Worm (Caenorhabditis elegans): ENCODE measurements around the gene B0001.3.
"Not testable (repeated sequence)": the region's sequence is repeated elsewhere in the genome, so short reads cannot be mapped to it uniquely, and the experiment has no call there.

B0001.3 gene

DNA sequence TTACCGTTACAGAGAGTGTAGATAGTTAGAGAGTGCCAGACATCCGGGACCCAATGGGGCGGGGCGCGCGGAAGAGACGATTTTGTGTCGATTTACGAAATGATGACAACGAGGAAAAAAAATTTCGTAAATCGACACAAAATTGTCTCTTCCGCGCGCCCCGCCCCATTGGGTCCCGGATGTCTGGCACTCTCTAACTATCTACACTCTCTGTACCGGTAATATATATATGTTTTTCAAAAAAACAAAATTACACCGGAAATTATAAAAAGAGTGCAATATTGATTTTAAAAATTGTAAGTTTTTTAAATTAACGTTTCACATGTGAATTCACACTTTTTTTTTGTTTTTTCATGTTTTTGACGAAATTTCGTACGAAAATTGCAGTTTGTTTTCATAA, 7.4 kb downstream of the B0001.3 start, which contains the start of gene B0001.4:
B0001.4 (minus strand) TSS at position 101 of the 400 bp plus-strand sequence.
- not testable (repeated sequence) for TF ChIP-seq ztf-16 (tag; optimal IDR thresholded peaks at IDR 0.05); pros-1 (tag; optimal IDR thresholded peaks at IDR 0.05); unc-55 (GFP tag; optimal IDR thresholded peaks at IDR 0.05)

ce11 chrIV:12134991-12135390, 10.5 kb downstream of the B0001.3 start:
- TF ChIP-seq ceh-6 (GFP tag; optimal IDR thresholded peaks at IDR 0.05) (no peak), syd-9 (tag; optimal IDR thresholded peaks at IDR 0.05) (no peak), hlh-13 (GFP tag; optimal IDR thresholded peaks at IDR 0.05) (no peak), pqm-1 (tag; optimal IDR thresholded peaks at IDR 0.05) (no peak), ceh-18 (tag; optimal IDR thresholded peaks at IDR 0.05) (no peak), dmd-4 (tag; optimal IDR thresholded peaks at IDR 0.05; ENCODE audit: borderline replicate concordance) (no peak), nhr-11 (tag; optimal IDR thresholded peaks at IDR 0.05) (no peak), fax-1 (tag; optimal IDR thresholded peaks at IDR 0.05) (no peak), pros-1 (tag; optimal IDR thresholded peaks at IDR 0.05) (no peak), lim-6 (tag; optimal IDR thresholded peaks at IDR 0.05) (no peak), hlh-30 (tag; optimal IDR thresholded peaks at IDR 0.05; ENCODE audit: insufficient read depth) (no peak), pag-3 (tag; optimal IDR thresholded peaks at IDR 0.05; ENCODE audit: borderline replicate concordance) (no peak), fkh-6 (tag; optimal IDR thresholded peaks at IDR 0.05) (no peak), pha-2 (tag; optimal IDR thresholded peaks at IDR 0.05) (no peak), madf-2 (tag; optimal IDR thresholded peaks at IDR 0.05) (no peak), sox-4 (tag; optimal IDR thresholded peaks at IDR 0.05) (no peak), nhr-232 (tag; optimal IDR thresholded peaks at IDR 0.05) (no peak), tbx-2 (tag; optimal IDR thresholded peaks at IDR 0.05) (no peak)

DNA sequence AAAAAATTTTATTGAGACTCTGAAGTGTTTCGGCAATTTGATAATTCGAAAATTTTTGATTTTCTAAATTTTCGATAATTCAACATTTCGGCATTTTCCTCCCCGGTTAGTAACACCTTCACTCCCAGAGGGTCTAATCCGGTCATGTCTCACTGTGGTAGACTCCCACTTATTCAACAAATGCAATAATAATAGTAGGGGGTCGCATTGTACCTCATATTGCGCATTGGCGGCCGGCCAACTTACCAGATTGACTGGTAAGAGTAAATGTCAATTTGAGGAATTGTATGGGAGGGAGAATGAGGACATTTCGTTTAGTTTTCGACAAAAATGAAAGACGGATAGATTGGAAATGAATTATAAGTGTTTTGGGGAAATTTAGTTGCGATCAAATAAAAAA, 11.8 kb downstream of the B0001.3 start:
- TF ChIP-seq ceh-48 (tag; optimal IDR thresholded peaks at IDR 0.05) (no peak), C38D4.7 (GFP tag; optimal IDR thresholded peaks at IDR 0.05) (no peak), K02D7.2 (tag; optimal IDR thresholded peaks at IDR 0.05) (no peak), Y22D7AL.16 (tag; optimal IDR thresholded peaks at IDR 0.05) (no peak), C08G9.2 (tag; optimal IDR thresholded peaks at IDR 0.05) (no peak), ceh-45 (GFP tag; IDR thresholded peaks at IDR 0.05) (no peak), tbx-7 (tag; optimal IDR thresholded peaks at IDR 0.05) (no peak), sox-4 (tag; optimal IDR thresholded peaks at IDR 0.05) (no peak), ama-1 (optimal IDR thresholded peaks at IDR 0.05) (no peak), pqm-1 (tag; optimal IDR thresholded peaks at IDR 0.05) (no peak), ceh-31 (tag; optimal IDR thresholded peaks at IDR 0.05) (no peak), ceh-6 (GFP tag; optimal IDR thresholded peaks at IDR 0.05) (no peak), ceh-24 (tag; optimal IDR thresholded peaks at IDR 0.05) (no peak), ahr-1 (tag; optimal IDR thresholded peaks at IDR 0.05) (no peak), mec-3 (tag; optimal IDR thresholded peaks at IDR 0.05; ENCODE audit: borderline replicate concordance) (no peak), ceh-19 (GFP tag; optimal IDR thresholded peaks at IDR 0.05) (no peak), unc-55 (GFP tag; optimal IDR thresholded peaks at IDR 0.05) (no peak)

DNA sequence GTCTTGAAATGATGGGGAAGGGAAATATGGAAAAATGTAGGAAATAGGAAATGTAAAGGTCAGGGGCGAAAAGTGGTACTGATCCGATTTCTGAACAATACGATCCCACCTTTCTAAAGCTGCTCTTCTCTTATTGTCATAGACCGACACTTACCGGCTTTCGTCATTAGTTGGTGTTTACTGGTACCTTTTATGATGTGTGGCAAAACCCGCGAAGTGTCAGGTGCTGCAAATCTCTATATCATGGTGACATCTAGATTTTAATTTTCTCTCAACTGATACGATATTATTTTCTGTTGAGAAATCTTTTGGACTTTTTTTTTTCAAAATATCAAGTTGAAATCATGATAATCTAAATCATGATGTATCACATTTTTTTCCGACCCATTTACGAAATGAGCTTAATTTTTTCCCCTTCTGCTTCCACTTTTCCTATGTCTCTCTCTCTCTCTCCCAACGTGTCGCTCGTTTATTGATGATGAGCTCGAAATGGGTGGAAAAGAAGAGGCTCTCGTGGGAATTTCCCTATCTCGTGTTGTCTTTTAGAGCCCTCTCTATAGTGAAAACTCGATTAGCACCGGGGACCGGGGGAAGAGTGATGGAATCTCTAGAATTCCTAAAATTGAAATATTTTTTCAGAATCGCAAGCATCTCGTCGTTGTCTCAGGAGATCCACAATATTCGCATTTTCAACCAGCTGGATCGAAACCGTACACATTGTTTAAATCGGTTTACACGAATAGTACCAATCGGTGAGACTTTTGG, 14.0 kb downstream of the B0001.3 start:
- no peak for TF ChIP-seq elt-2 (tag; optimal IDR thresholded peaks at IDR 0.05)
- TF ChIP-seq zip-5 (tag; optimal IDR thresholded peaks at IDR 0.05) = no peak
- no peak for TF ChIP-seq gmeb-2 (tag; optimal IDR thresholded peaks at IDR 0.05)
- TF ChIP-seq nhr-11 (tag; optimal IDR thresholded peaks at IDR 0.05) = no peak
